Fruit fly (Drosophila melanogaster) whole organism, embryonic: ENCODE data around the gene CG6689.

Experiments
- Asciz ChIP-seq: fragments of 200-800 bp; sonication (Bioruptor generic); optimal IDR thresholded peaks from 2 replicates; lab custom pipeline; 2017; ENCODE audit warnings: missing biosample characterization, mild to moderate bottlenecking, missing genetic modification characterization, missing genetic modification reagents
- CG10267 ChIP-seq: fragments of 200-800 bp; sonication (Bioruptor generic); optimal IDR thresholded peaks from 2 replicates; lab custom pipeline; 2018; ENCODE audit warnings: missing biosample characterization, mild to moderate bottlenecking, missing genetic modification characterization, moderate library complexity
- CG10274 ChIP-seq: fragments of 200-800 bp; sonication (Bioruptor generic); optimal IDR thresholded peaks from 3 replicates; lab custom pipeline; 2017; ENCODE audit warnings: missing biosample characterization, mild to moderate bottlenecking, missing genetic modification characterization
- CG13296 ChIP-seq: fragments of 200-800 bp; sonication (Bioruptor generic); optimal IDR thresholded peaks from 3 replicates; lab custom pipeline; 2018; ENCODE audit warnings: missing biosample characterization, mild to moderate bottlenecking, missing genetic modification characterization
- CG1602 ChIP-seq: fragments of 200-800 bp; sonication (Bioruptor generic); optimal IDR thresholded peaks from 3 replicates; lab custom pipeline; 2016; ENCODE audit warnings: missing biosample characterization, missing genetic modification characterization
- CG18011 ChIP-seq: fragments of 200-800 bp; sonication (Bioruptor generic); optimal IDR thresholded peaks from 2 replicates; lab custom pipeline; 2017; ENCODE audit warnings: missing biosample characterization, missing genetic modification characterization, mild to moderate bottlenecking, moderate library complexity, missing genotype
- CG18262 ChIP-seq: fragments of 200-800 bp; optimal IDR thresholded peaks from 3 replicates; lab custom pipeline; 2019; ENCODE audit warnings: missing biosample characterization, mild to moderate bottlenecking, missing genetic modification characterization, moderate library complexity
- CG2120 ChIP-seq: fragments of 200-800 bp; sonication (Bioruptor generic); optimal IDR thresholded peaks from 3 replicates; lab custom pipeline; 2016; ENCODE audit warnings: missing biosample characterization, missing genetic modification characterization
- CG2712 ChIP-seq: fragments of 200-800 bp; optimal IDR thresholded peaks from 3 replicates; lab custom pipeline; 2019; ENCODE audit warnings: missing biosample characterization, mild to moderate bottlenecking, missing genetic modification characterization, moderate library complexity
- CG34224 ChIP-seq: fragments of 200-800 bp; sonication (Bioruptor generic); IDR thresholded peaks from 3 replicates; pipeline ENCODE4 v1.3.6; 2022; ENCODE audit warnings: missing biosample characterization, missing genetic modification characterization; ENCODE audit not compliant: partially characterized antibody
- CG4328 ChIP-seq: fragments of 200-800 bp; sonication (Bioruptor generic); optimal IDR thresholded peaks from 3 replicates; lab custom pipeline; 2017; ENCODE audit warnings: missing biosample characterization, missing genetic modification reagents, missing genetic modification characterization
- CG5180 ChIP-seq: fragments of 200-800 bp; sonication (Bioruptor generic); optimal IDR thresholded peaks from 3 replicates; lab custom pipeline; 2017; ENCODE audit warnings: missing biosample characterization, missing genetic modification characterization, mild to moderate bottlenecking, moderate library complexity, missing genetic modification reagents
- CG5953 ChIP-seq: fragments of 200-800 bp; sonication (Bioruptor generic); IDR thresholded peaks from 2 replicates; pipeline ENCODE4 v1.3.6; 2022; ENCODE audit warnings: missing biosample characterization, missing genetic modification characterization
- CG6175 ChIP-seq: fragments of 200-800 bp; sonication (Bioruptor generic); IDR thresholded peaks from 3 replicates; pipeline ENCODE4 v1.3.6; 2022; ENCODE audit warnings: missing biosample characterization, missing genetic modification characterization
- CG6254 ChIP-seq: fragments of 200-800 bp; sonication (Bioruptor generic); optimal IDR thresholded peaks from 3 replicates; lab custom pipeline; 2017; ENCODE audit warnings: mild to moderate bottlenecking, missing biosample characterization, missing genetic modification reagents, missing genetic modification characterization
- CG6813 ChIP-seq: fragments of 200-800 bp; sonication (Bioruptor generic); optimal IDR thresholded peaks from 2 replicates; lab custom pipeline; 2017; ENCODE audit warnings: missing biosample characterization, missing genetic modification characterization, mild to moderate bottlenecking, moderate library complexity, missing genetic modification reagents
- CG7556 ChIP-seq: fragments of 200-800 bp; sonication (Bioruptor generic); optimal IDR thresholded peaks from 2 replicates; lab custom pipeline; 2017; ENCODE audit warnings: missing biosample characterization, mild to moderate bottlenecking, missing genetic modification characterization
- CG9727 ChIP-seq: fragments of 200-800 bp; sonication (Bioruptor generic); optimal IDR thresholded peaks from 3 replicates; lab custom pipeline; 2017; ENCODE audit warnings: missing biosample characterization, mild to moderate bottlenecking, missing genetic modification characterization
- Camta ChIP-seq: fragments of 200-800 bp; sonication (Bioruptor generic); optimal IDR thresholded peaks from 2 replicates; lab custom pipeline; 2016; ENCODE audit warnings: missing biosample characterization, missing genetic modification characterization
- Dek ChIP-seq: fragments of 200-800 bp; sonication (Bioruptor generic); optimal IDR thresholded peaks from 3 replicates; lab custom pipeline; 2019; ENCODE audit warnings: missing biosample characterization, mild to moderate bottlenecking, missing genetic modification characterization, moderate library complexity
- Dll ChIP-seq: fragments of 200-800 bp; sonication (Bioruptor generic); IDR thresholded peaks from 4 replicates; pipeline ENCODE4 v1.3.6; 2022; ENCODE audit warnings: missing biosample characterization, missing genetic modification characterization; ENCODE audit not compliant: partially characterized antibody
- Ets65A ChIP-seq: fragments of 200-800 bp; sonication (Bioruptor generic); peaks from one replicate; lab custom pipeline; 2016; ENCODE audit warnings: missing biosample characterization, missing genetic modification characterization
- HLH3B ChIP-seq: fragments of 200-800 bp; sonication (Bioruptor generic); IDR thresholded peaks from 2 replicates; pipeline ENCODE4 v1.3.6; 2022; ENCODE audit warnings: missing biosample characterization, missing genetic modification characterization
- Hr3 ChIP-seq: fragments of 200-800 bp; sonication (Bioruptor generic); optimal IDR thresholded peaks from 3 replicates; lab custom pipeline; 2016; ENCODE audit warnings: missing biosample characterization, missing genetic modification characterization
- Hr78 ChIP-seq, 2 experiments: fragments of 200-800 bp in 1 of 2; fragments of >200 bp in 1 of 2; sonication (Bioruptor generic) in 1 of 2; optimal IDR thresholded peaks; 2 replicates each; lab custom pipeline; 2017 to 2019; ENCODE audit warnings: missing biosample characterization in 2 of 2, missing genetic modification characterization in 2 of 2, mild to moderate bottlenecking in 1 of 2, moderate library complexity in 1 of 2
- Lhr ChIP-seq: fragments of 200-800 bp; sonication (Bioruptor generic); optimal IDR thresholded peaks from 3 replicates; lab custom pipeline; 2017; ENCODE audit warnings: mild to moderate bottlenecking, missing biosample characterization, missing genetic modification reagents, missing genetic modification characterization
- Neu2 ChIP-seq: fragments of 200-800 bp; sonication (Bioruptor generic); optimal IDR thresholded peaks from 3 replicates; lab custom pipeline; 2016; ENCODE audit warnings: missing biosample characterization, missing genetic modification characterization, borderline replicate concordance
- PHDP ChIP-seq: fragments of 200-800 bp; sonication (Bioruptor generic); optimal IDR thresholded peaks from 3 replicates; lab custom pipeline; 2018; ENCODE audit warnings: missing biosample characterization, mild to moderate bottlenecking, missing genetic modification characterization, moderate library complexity
- Rfx ChIP-seq: fragments of 200-800 bp; sonication (Bioruptor generic); IDR thresholded peaks from 2 replicates; pipeline ENCODE4 v1.3.6; 2022; ENCODE audit warnings: missing biosample characterization, missing genetic modification characterization
- ap ChIP-seq: fragments of 200-800 bp; sonication (Bioruptor generic); IDR thresholded peaks from 2 replicates; pipeline ENCODE4 v1.3.6; 2022; ENCODE audit warnings: missing biosample characterization, missing genetic modification characterization
- az2 ChIP-seq: fragments of 200-800 bp; sonication (Bioruptor generic); optimal IDR thresholded peaks from 3 replicates; lab custom pipeline; 2016; ENCODE audit warnings: missing biosample characterization, missing genetic modification characterization
- bowl ChIP-seq: fragments of 200-800 bp; sonication (Bioruptor generic); IDR thresholded peaks from 2 replicates; pipeline ENCODE4 v1.3.6; 2022; ENCODE audit warnings: missing biosample characterization, missing genetic modification characterization
- caup ChIP-seq: fragments of 200-800 bp; sonication (Bioruptor generic); optimal IDR thresholded peaks from 3 replicates; lab custom pipeline; 2017; ENCODE audit warnings: missing biosample characterization, mild to moderate bottlenecking, missing genetic modification characterization, moderate library complexity; ENCODE audit not compliant: severe bottlenecking
- crp ChIP-seq, 2 experiments: fragments of 200-800 bp; sonication (Bioruptor generic); optimal IDR thresholded peaks; 2 replicates in 1 of 2; 3 replicates in 1 of 2; lab custom pipeline; 2017; ENCODE audit warnings: missing biosample characterization in 2 of 2, missing genetic modification characterization in 2 of 2, mild to moderate bottlenecking in 1 of 2, moderate library complexity in 1 of 2
- cwo ChIP-seq: fragments of 200-800 bp; sonication (Bioruptor generic); optimal IDR thresholded peaks from 3 replicates; lab custom pipeline; 2017; ENCODE audit warnings: missing biosample characterization, missing genetic modification characterization, mild to moderate bottlenecking, moderate library complexity, missing genetic modification reagents
- fd64A ChIP-seq: fragments of 200-800 bp; sonication (Bioruptor generic); optimal IDR thresholded peaks from 3 replicates; lab custom pipeline; 2018; ENCODE audit warnings: missing biosample characterization, mild to moderate bottlenecking, missing genetic modification characterization
- gem ChIP-seq: fragments of 200-800 bp; sonication (Bioruptor generic); optimal IDR thresholded peaks from 2 replicates; lab custom pipeline; 2019; ENCODE audit warnings: missing biosample characterization, mild to moderate bottlenecking, missing genetic modification characterization, moderate library complexity
- gsb-n ChIP-seq: fragments of 200-800 bp; sonication (Bioruptor generic); optimal IDR thresholded peaks from 3 replicates; lab custom pipeline; 2018; ENCODE audit warnings: missing biosample characterization, mild to moderate bottlenecking, missing genetic modification characterization
- jing ChIP-seq: fragments of 200-800 bp; sonication (Bioruptor generic); optimal IDR thresholded peaks from 2 replicates; lab custom pipeline; 2018; ENCODE audit warnings: missing biosample characterization, mild to moderate bottlenecking, missing genetic modification characterization
- nmo ChIP-seq: fragments of 200-800 bp; sonication (Bioruptor generic); optimal IDR thresholded peaks from 2 replicates; lab custom pipeline; 2018; ENCODE audit warnings: missing biosample characterization, mild to moderate bottlenecking, missing genetic modification characterization, moderate library complexity
- nom ChIP-seq: fragments of 200-800 bp; sonication (Bioruptor generic); optimal IDR thresholded peaks from 2 replicates; lab custom pipeline; 2017; ENCODE audit warnings: missing biosample characterization, missing genetic modification characterization, mild to moderate bottlenecking, moderate library complexity, missing genetic modification reagents
- psq ChIP-seq: fragments of 200-800 bp; sonication (Bioruptor generic); optimal IDR thresholded peaks from 2 replicates; lab custom pipeline; 2017; ENCODE audit warnings: missing biosample characterization, missing genetic modification characterization
- ranshi ChIP-seq: fragments of 200-800 bp; sonication (Bioruptor generic); IDR thresholded peaks from 2 replicates; pipeline ENCODE4 v1.3.6; 2022; ENCODE audit warnings: missing biosample characterization, missing genetic modification characterization
- row ChIP-seq: fragments of 200-800 bp; sonication (Bioruptor generic); IDR thresholded peaks from 3 replicates; pipeline ENCODE4 v1.3.6; 2022; ENCODE audit warnings: missing biosample characterization, missing genetic modification characterization
- unc-4 ChIP-seq: fragments of 200-800 bp; sonication (Bioruptor generic); IDR thresholded peaks from 2 replicates; pipeline ENCODE4 v1.3.6; 2022; ENCODE audit warnings: missing biosample characterization, missing genetic modification characterization; ENCODE audit not compliant: partially characterized antibody
- unpg ChIP-seq: fragments of 200-800 bp; sonication (Bioruptor generic); optimal IDR thresholded peaks from 3 replicates; lab custom pipeline; 2018; ENCODE audit warnings: missing biosample characterization, mild to moderate bottlenecking, missing genetic modification characterization, moderate library complexity
- vvl ChIP-seq: fragments of 200-800 bp; sonication (Bioruptor generic); IDR thresholded peaks from 2 replicates; pipeline ENCODE4 v1.3.6; 2022; ENCODE audit warnings: missing biosample characterization, missing genetic modification characterization
- zen ChIP-seq: fragments of 200-800 bp; sonication (Bioruptor generic); optimal IDR thresholded peaks from 3 replicates; lab custom pipeline; 2018; ENCODE audit warnings: missing biosample characterization, mild to moderate bottlenecking, missing genetic modification characterization, moderate library complexity

The CG6689 gene

DNA sequence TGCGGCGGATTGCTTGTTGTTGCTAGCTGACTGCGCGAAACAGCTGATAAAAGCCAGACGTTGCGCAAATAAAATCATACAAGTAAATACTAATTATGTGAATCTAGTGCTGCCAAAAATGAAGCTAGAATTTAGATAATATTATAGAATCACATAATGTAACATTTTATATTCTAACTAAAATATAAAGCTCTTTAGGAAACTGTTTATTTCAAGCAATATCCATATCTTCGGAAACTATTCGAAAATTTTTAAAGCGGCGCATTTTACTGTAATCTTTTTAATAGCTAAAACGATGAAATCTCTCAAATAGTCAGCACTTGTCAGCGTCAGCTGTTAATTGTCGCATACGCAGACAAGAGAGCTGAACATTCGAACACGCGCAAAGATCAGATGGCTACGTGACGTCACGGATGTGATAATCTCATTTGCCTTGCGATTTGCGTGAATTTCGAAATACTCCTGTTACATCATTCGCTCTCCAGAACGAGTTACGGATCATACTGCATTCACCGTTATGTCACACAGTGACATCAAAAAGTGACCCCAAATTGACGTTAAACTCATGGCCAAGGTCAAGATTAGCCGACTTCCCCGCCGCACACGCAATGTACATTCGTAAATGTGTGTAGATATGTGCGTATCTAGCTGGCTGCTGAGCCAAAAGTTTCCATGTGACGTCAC lies 23.3 kb upstream of the CG6689 start (continued):
- TF ChIP-seq vvl (GFP tag; lab: Robert Waterston, UW) (no peak), CG1602 (no peak), psq (GFP tag; lab: Kevin White, UChicago) (no peak), Asciz (GFP tag; lab: Kevin White, UChicago) (no peak), Hr78 (GFP tag; optimal IDR thresholded peaks at IDR 0.05; lab: Kevin White, UChicago) (peak in 1 of 2 experiments; percentile 63), fd64A (no peak), CG9727 (GFP tag; lab: Kevin White, UChicago) (peak; percentile 59), CG10267 (tag; lab: Kevin White, UChicago) (peak; percentile 34), unc-4 (GFP tag; lab: Robert Waterston, UW) (no peak), zen (tag; lab: Kevin White, UChicago) (peak; percentile 6), CG6254 (GFP tag; lab: Kevin White, UChicago) (no peak), cwo (peak; percentile 55), CG34224 (no peak), crp (GFP tag; optimal IDR thresholded peaks at IDR 0.05; lab: Kevin White, UChicago) (peak in 1 of 2 experiments; percentile 69), CG6175 (GFP tag; lab: Robert Waterston, UW) (no peak), Hr3 (GFP tag; lab: Kevin White, UChicago) (no peak), Rfx (GFP tag; lab: Robert Waterston, UW) (peak; percentile 66), CG10274 (GFP tag; lab: Kevin White, UChicago) (no peak), ap (GFP tag; lab: Robert Waterston, UW) (no peak), CG2712 (tag; lab: Kevin White, UChicago) (peak; percentile 63), az2 (GFP tag; lab: Kevin White, UChicago) (no peak), CG7556 (GFP tag; lab: Kevin White, UChicago) (peak; percentile 47), CG6813 (GFP tag; lab: Kevin White, UChicago) (peak; percentile 53), CG4328 (GFP tag; lab: Kevin White, UChicago) (no peak), Dek (tag; lab: Kevin White, UChicago) (peak; percentile 36), gem (no peak), bowl (GFP tag; lab: Robert Waterston, UW) (no peak), jing (GFP tag; lab: Kevin White, UChicago) (no peak), CG13296 (GFP tag; lab: Kevin White, UChicago) (peak; percentile 77), CG2120 (GFP tag; lab: Kevin White, UChicago) (peak; percentile 31), CG5953 (no peak), caup (peak; percentile 22), PHDP (tag; lab: Kevin White, UChicago) (no peak), nom (peak; percentile 30), ranshi (no peak), CG5180 (GFP tag; lab: Kevin White, UChicago) (peak; percentile 29), Ets65A (GFP tag; lab: Kevin White, UChicago) (peak; percentile 71), CG18262 (tag; lab: Kevin White, UChicago) (peak; percentile 56), row (peak; percentile 16; the same call in 1 of the 3 replicates), gsb-n (tag; lab: Kevin White, UChicago) (no peak), Lhr (GFP tag; lab: Kevin White, UChicago) (no peak), Camta (GFP tag; lab: Kevin White, UChicago) (no peak), unpg (GFP tag; lab: Kevin White, UChicago) (peak; percentile 56), HLH3B (GFP tag; lab: Robert Waterston, UW) (0 out of 2 replicates have a peak, but pooled peaks have one; percentile 24), nmo (GFP tag; lab: Kevin White, UChicago) (peak; percentile 48), Dll (GFP tag; lab: Robert Waterston, UW) (peak; percentile 16; the same call in 1 of the 4 replicates), CG18011 (GFP tag; lab: Kevin White, UChicago) (no peak), Neu2 (GFP tag; lab: Kevin White, UChicago) (no peak)
